Worm (Caenorhabditis elegans) whole organism, mixed stage, embryonic: Measurements from ENCODE around the gene tag-335.

ENCODE experiments used
- M03D4.4 ChIP-seq: sonication (generic microtip); optimal IDR thresholded peaks from 2 replicates; lab custom pipeline; 2017; ENCODE audit warnings: mild to moderate bottlenecking, missing genetic modification characterization, missing compliant biosample characterization
- bed-3 ChIP-seq: fragments of 200-800 bp; sonication (Bioruptor generic); optimal IDR thresholded peaks from 3 replicates; lab custom pipeline; 2018; ENCODE audit warnings: mild to moderate bottlenecking, missing genetic modification characterization, moderate library complexity, missing compliant biosample characterization
- blmp-1 ChIP-seq: fragments of 150-350 bp; optimal IDR thresholded peaks from 2 replicates; lab custom pipeline; 2014; ENCODE audit warnings: missing biosample characterization, missing genetic modification characterization
- ces-1 ChIP-seq: fragments of 150-350 bp; optimal IDR thresholded peaks from 2 replicates; lab custom pipeline; 2014; ENCODE audit warnings: missing biosample characterization, missing genetic modification reagents, missing genetic modification characterization
- elt-1 ChIP-seq: sonication (generic microtip); optimal IDR thresholded peaks from 2 replicates; lab custom pipeline; 2017; ENCODE audit warnings: missing genetic modification characterization, mild to moderate bottlenecking, missing compliant biosample characterization, antibody characterized with exemption, moderate library complexity, borderline replicate concordance; ENCODE audit not compliant: insufficient read depth
- elt-3 ChIP-seq: fragments of 150-350 bp; optimal IDR thresholded peaks from 2 replicates; lab custom pipeline; 2014; ENCODE audit warnings: missing biosample characterization, missing genetic modification characterization
- nhr-12 ChIP-seq: fragments of 150-350 bp; optimal IDR thresholded peaks from 2 replicates; lab custom pipeline; 2014; ENCODE audit warnings: missing biosample characterization, missing genetic modification characterization
- nhr-237 ChIP-seq: fragments of 150-350 bp; optimal IDR thresholded peaks from 2 replicates; lab custom pipeline; 2014; ENCODE audit warnings: missing biosample characterization, missing genetic modification characterization
- nhr-28 ChIP-seq: fragments of 150-350 bp; optimal IDR thresholded peaks from 2 replicates; lab custom pipeline; 2014; ENCODE audit warnings: missing biosample characterization, missing genetic modification characterization
- pha-4 ChIP-seq: fragments of 150-350 bp; optimal IDR thresholded peaks from 2 replicates; lab custom pipeline; 2018; ENCODE audit warnings: missing biosample characterization, missing genetic modification reagents, missing genetic modification characterization
- sem-2 ChIP-seq: fragments of 200-800 bp; sonication (Bioruptor generic); optimal IDR thresholded peaks from 2 replicates; lab custom pipeline; 2018; ENCODE audit warnings: mild to moderate bottlenecking, missing genetic modification characterization, missing compliant biosample characterization
- snpc-4 ChIP-seq: fragments of 150-350 bp; optimal IDR thresholded peaks from 2 replicates; lab custom pipeline; 2014; ENCODE audit warnings: missing biosample characterization, missing genetic modification characterization
- unc-39 ChIP-seq: fragments of 150-350 bp; optimal IDR thresholded peaks from 2 replicates; lab custom pipeline; 2014; ENCODE audit warnings: missing biosample characterization, missing genetic modification characterization
- ztf-11 ChIP-seq: fragments of 150-350 bp; optimal IDR thresholded peaks from 2 replicates; lab custom pipeline; 2014; ENCODE audit warnings: missing biosample characterization, missing genetic modification characterization

- TF ChIP-seq ces-1 (GFP tag; lab: Kevin White, UChicago), result no peak
- no peak for TF ChIP-seq elt-1 (tag; lab: Kevin White, UChicago)
- no peak for TF ChIP-seq blmp-1 (tag; lab: Kevin White, UChicago)
- TF ChIP-seq sem-2 (GFP tag; lab: Kevin White, UChicago), result no peak
- no peak for TF ChIP-seq pha-4 (tag; lab: Kevin White, UChicago)
- TF ChIP-seq nhr-12 (tag; lab: Kevin White, UChicago), result no peak
- no peak for TF ChIP-seq nhr-237 (tag; lab: Kevin White, UChicago)
- TF ChIP-seq elt-3 (tag; lab: Kevin White, UChicago), result no peak
- TF ChIP-seq snpc-4 (tag; lab: Kevin White, UChicago), result no peak
- TF ChIP-seq ztf-11 (tag; lab: Kevin White, UChicago), result no peak
- no peak for TF ChIP-seq M03D4.4
- no peak for TF ChIP-seq nhr-28 (tag; lab: Kevin White, UChicago)
- no peak for TF ChIP-seq unc-39 (tag; lab: Kevin White, UChicago)
- TF ChIP-seq bed-3 (GFP tag; lab: Kevin White, UChicago), result no peak
Measured at ce11 chrIV:12301161-12301560, 22.8 kb upstream of the tag-335 start, which contains the start of gene oac-59.
